Fruit fly (Drosophila melanogaster): ENCODE measurements around the gene eIF2A.

Gene eIF2A

dm6 chr3L:21808003-21808530 lies 16.5 kb upstream of the eIF2A start (continued):
- TF ChIP-seq Dek (tag; optimal IDR thresholded peaks at IDR 0.05), result no peak
- TF ChIP-seq wdn (GFP tag; IDR thresholded peaks at IDR 0.05), result 0 out of 2 replicates have a peak, but pooled peaks have one; percentile 30
- no peak for TF ChIP-seq CG6175 (GFP tag; IDR thresholded peaks at IDR 0.05)
- peak; percentile 24; the same call in 1 of the 3 replicates for TF ChIP-seq CG7357 (GFP tag; IDR thresholded peaks at IDR 0.05)
- TF ChIP-seq Eip74EF (GFP tag; optimal IDR thresholded peaks at IDR 0.05), result no peak
- TF ChIP-seq CG17802 (tag; optimal IDR thresholded peaks at IDR 0.05), result no peak
- no peak for TF ChIP-seq GATAe (GFP tag; conservative IDR thresholded peaks at IDR 0.05)
- TF ChIP-seq fd3F (GFP tag; optimal IDR thresholded peaks at IDR 0.05), result no peak
- no peak for TF ChIP-seq hb (GFP tag; IDR thresholded peaks at IDR 0.05; ENCODE audit: partially characterized antibody)
- TF ChIP-seq zfh1 (GFP tag; IDR thresholded peaks at IDR 0.05), result peak; percentile 78
- peak; percentile 35; the same call in 1 of the 4 replicates for TF ChIP-seq Gug (GFP tag; IDR thresholded peaks at IDR 0.05)
- no peak for TF ChIP-seq ranshi (GFP tag; IDR thresholded peaks at IDR 0.05)
- peak; percentile 10 for TF ChIP-seq lbe (GFP tag; optimal IDR thresholded peaks at IDR 0.05)
- peak; percentile 40 for TF ChIP-seq ac (GFP tag; optimal IDR thresholded peaks at IDR 0.05)
- no peak for TF ChIP-seq sr (GFP tag; IDR thresholded peaks at IDR 0.05)
- TF ChIP-seq lov (optimal IDR thresholded peaks at IDR 0.05), result no peak
- 0 out of 3 replicates have a peak, but pooled peaks have one; percentile 62 for TF ChIP-seq lov (GFP tag; IDR thresholded peaks at IDR 0.05)
- peak; percentile 77 for TF ChIP-seq Sox102F (GFP tag; optimal IDR thresholded peaks at IDR 0.05)
- no peak for TF ChIP-seq CG31388 (GFP tag; optimal IDR thresholded peaks at IDR 0.05)
- no peak for TF ChIP-seq nau (GFP tag; optimal IDR thresholded peaks at IDR 0.05)
- no peak for TF ChIP-seq pan (optimal IDR thresholded peaks at IDR 0.05)
- TF ChIP-seq pan (GFP tag; optimal IDR thresholded peaks at IDR 0.05 in 1 of 2, IDR thresholded peaks at IDR 0.05 in 1 of 2), result peak in 1 of 2 experiments; percentile 69
- peak; percentile 68 for TF ChIP-seq CG8388 (GFP tag; optimal IDR thresholded peaks at IDR 0.05)
- TF ChIP-seq CG7786 (GFP tag; optimal IDR thresholded peaks at IDR 0.05), result no peak
- TF ChIP-seq emc (GFP tag; optimal IDR thresholded peaks at IDR 0.05), result no peak
- no peak for TF ChIP-seq CG34376 (GFP tag; optimal IDR thresholded peaks at IDR 0.05)
- no peak for TF ChIP-seq CG5953 (GFP tag; IDR thresholded peaks at IDR 0.05)
- peak; percentile 50 for TF ChIP-seq CG4820 (GFP tag; optimal IDR thresholded peaks at IDR 0.05)
- TF ChIP-seq Atf3 (GFP tag; optimal IDR thresholded peaks at IDR 0.05), result peak; percentile 23
- TF ChIP-seq CG4328 (GFP tag; optimal IDR thresholded peaks at IDR 0.05), result peak; percentile 9
- peak; percentile 68 for TF ChIP-seq CG15696 (tag; optimal IDR thresholded peaks at IDR 0.05)
- TF ChIP-seq CG15601 (tag; optimal IDR thresholded peaks at IDR 0.05), result no peak
- TF ChIP-seq CG13296 (GFP tag; optimal IDR thresholded peaks at IDR 0.05), result no peak
- no peak for TF ChIP-seq CG7372 (GFP tag; IDR thresholded peaks at IDR 0.05)
- TF ChIP-seq CG9932 (GFP tag; IDR thresholded peaks at IDR 0.05), result peak; percentile 60
- TF ChIP-seq Hand (GFP tag; optimal IDR thresholded peaks at IDR 0.05), result no peak
- TF ChIP-seq ham (GFP tag; IDR thresholded peaks at IDR 0.05), result no peak
- peak; percentile 35; the same call in 1 of the 3 replicates for TF ChIP-seq croc (GFP tag; conservative IDR thresholded peaks at IDR 0.05)
- no peak for TF ChIP-seq mam (GFP tag; optimal IDR thresholded peaks at IDR 0.05)
- peak; percentile 35 for TF ChIP-seq run (tag; optimal IDR thresholded peaks at IDR 0.05)
- no peak for TF ChIP-seq HmgZ (tag; optimal IDR thresholded peaks at IDR 0.05)
- no peak for TF ChIP-seq CG3065 (GFP tag; optimal IDR thresholded peaks at IDR 0.05)
- peak; percentile 77 for TF ChIP-seq sens (GFP tag)
- no peak for TF ChIP-seq sqz (GFP tag; optimal IDR thresholded peaks at IDR 0.05)
- TF ChIP-seq slou (GFP tag; optimal IDR thresholded peaks at IDR 0.05), result no peak
- peak; percentile 72; the same call in 1 of the 2 replicates for TF ChIP-seq CG32532 (GFP tag; IDR thresholded peaks at IDR 0.05)
- no peak for TF ChIP-seq CG12104 (GFP tag; optimal IDR thresholded peaks at IDR 0.05)
- peak; percentile 54; the same call in 1 of the 2 replicates for TF ChIP-seq H2.0 (GFP tag; IDR thresholded peaks at IDR 0.05)
- TF ChIP-seq BEAF-32 (GFP tag; optimal IDR thresholded peaks at IDR 0.05), result no peak
- no peak for TF ChIP-seq Pdp1 (GFP tag; optimal IDR thresholded peaks at IDR 0.05)
- TF ChIP-seq lilli (GFP tag; optimal IDR thresholded peaks at IDR 0.05), result no peak
